Fruit fly (Drosophila melanogaster) whole organism, embryonic: Measurements from ENCODE around the gene mora.
A peak's percentile ranks its signal among the peaks of the same experiment; 100 is the strongest.

ENCODE experiments used
- Antp ChIP-seq: fragments of 200-800 bp; sonication (Bioruptor generic); optimal IDR thresholded peaks from 3 replicates; lab custom pipeline; 2016; ENCODE audit warnings: missing biosample characterization, missing genetic modification characterization
- Asciz ChIP-seq: fragments of 200-800 bp; sonication (Bioruptor generic); optimal IDR thresholded peaks from 2 replicates; lab custom pipeline; 2017; ENCODE audit warnings: missing biosample characterization, mild to moderate bottlenecking, missing genetic modification characterization, missing genetic modification reagents
- B-H1 ChIP-seq: fragments of 200-800 bp; sonication (Bioruptor generic); IDR thresholded peaks from 3 replicates; pipeline ENCODE4 v1.3.6; 2022; ENCODE audit warnings: missing biosample characterization, missing genetic modification characterization
- CG10431 ChIP-seq: fragments of 200-800 bp; sonication (Bioruptor generic); optimal IDR thresholded peaks from 3 replicates; lab custom pipeline; 2018; ENCODE audit warnings: missing biosample characterization, mild to moderate bottlenecking, missing genetic modification characterization
- CG10979 ChIP-seq: fragments of 200-800 bp; sonication (Bioruptor generic); optimal IDR thresholded peaks from 2 replicates; lab custom pipeline; 2018; ENCODE audit warnings: missing biosample characterization, mild to moderate bottlenecking, missing genetic modification characterization, moderate library complexity
- CG12104 ChIP-seq: fragments of 200-800 bp; sonication (Bioruptor generic); optimal IDR thresholded peaks from 3 replicates; lab custom pipeline; 2016; ENCODE audit warnings: missing biosample characterization, missing genetic modification characterization
- CG12219 ChIP-seq: fragments of 200-800 bp; sonication (Bioruptor generic); optimal IDR thresholded peaks from 3 replicates; lab custom pipeline; 2018; ENCODE audit warnings: missing biosample characterization, mild to moderate bottlenecking, missing genetic modification characterization
- CG13894 ChIP-seq: fragments of 200-800 bp; sonication (Bioruptor generic); optimal IDR thresholded peaks from 3 replicates; lab custom pipeline; 2018; ENCODE audit warnings: missing biosample characterization, mild to moderate bottlenecking, missing genetic modification characterization, moderate library complexity
- CG1529 ChIP-seq: fragments of 200-800 bp; sonication (Bioruptor generic); optimal IDR thresholded peaks from 3 replicates; lab custom pipeline; 2018; ENCODE audit warnings: missing biosample characterization, missing genetic modification characterization
- CG16779 ChIP-seq: fragments of 200-800 bp; sonication (Bioruptor generic); IDR thresholded peaks from 2 replicates; pipeline ENCODE4 v1.3.6; 2022; ENCODE audit warnings: missing biosample characterization, missing genetic modification characterization
- CG1792 ChIP-seq: fragments of 200-800 bp; sonication (Bioruptor generic); optimal IDR thresholded peaks from 2 replicates; lab custom pipeline; 2016; ENCODE audit warnings: missing biosample characterization, missing genetic modification characterization
- CG2202 ChIP-seq: fragments of 200-800 bp; sonication (Bioruptor generic); optimal IDR thresholded peaks from 2 replicates; lab custom pipeline; 2018; ENCODE audit warnings: missing biosample characterization, mild to moderate bottlenecking, missing genetic modification characterization
- CG3281 ChIP-seq: fragments of 200-800 bp; sonication (Bioruptor generic); optimal IDR thresholded peaks from 3 replicates; lab custom pipeline; 2017; ENCODE audit warnings: missing biosample characterization, mild to moderate bottlenecking, missing genetic modification characterization
- CG4360 ChIP-seq: fragments of 200-800 bp; sonication (Bioruptor generic); IDR thresholded peaks from 2 replicates; pipeline ENCODE4 v1.3.6; 2022; ENCODE audit warnings: missing biosample characterization, missing genetic modification characterization
- CG6854 ChIP-seq: fragments of 200-800 bp; sonication (Bioruptor generic); optimal IDR thresholded peaks from 3 replicates; lab custom pipeline; 2017; ENCODE audit warnings: missing biosample characterization, mild to moderate bottlenecking, missing genetic modification characterization
- CG7928 ChIP-seq: fragments of 200-800 bp; sonication (Bioruptor generic); optimal IDR thresholded peaks from 2 replicates; lab custom pipeline; 2017; ENCODE audit warnings: missing biosample characterization, mild to moderate bottlenecking, missing genetic modification characterization
- CG7963 ChIP-seq: fragments of 200-800 bp; sonication (Bioruptor generic); IDR thresholded peaks from 3 replicates; pipeline ENCODE4 v1.3.6; 2022; ENCODE audit warnings: missing biosample characterization, missing genetic modification characterization; ENCODE audit not compliant: partially characterized antibody
- CG8478 ChIP-seq: fragments of >200 bp; optimal IDR thresholded peaks from 2 replicates; lab custom pipeline; 2018
- CG9817 ChIP-seq: fragments of 200-800 bp; sonication (Bioruptor generic); optimal IDR thresholded peaks from 2 replicates; lab custom pipeline; 2018; ENCODE audit warnings: missing biosample characterization, mild to moderate bottlenecking, missing genetic modification characterization, moderate library complexity
- D19A ChIP-seq: fragments of 200-800 bp; optimal IDR thresholded peaks from 3 replicates; lab custom pipeline; 2019; ENCODE audit warnings: missing biosample characterization, mild to moderate bottlenecking, missing genetic modification characterization, moderate library complexity
- Dip2 ChIP-seq: fragments of 200-800 bp; sonication (Bioruptor generic); IDR thresholded peaks from 2 replicates; pipeline ENCODE4 v1.3.6; 2022; ENCODE audit warnings: missing biosample characterization, missing genetic modification characterization
- Doc2 ChIP-seq: fragments of 200-800 bp; sonication (Bioruptor generic); IDR thresholded peaks from 2 replicates; pipeline ENCODE4 v1.3.6; 2022; ENCODE audit warnings: missing biosample characterization, missing genetic modification characterization
- E2f2 ChIP-seq: fragments of 200-800 bp; sonication (Bioruptor generic); IDR thresholded peaks from 2 replicates; pipeline ENCODE4 v1.3.6; 2022; ENCODE audit warnings: missing biosample characterization, missing genetic modification characterization
- Ets65A ChIP-seq: fragments of 200-800 bp; sonication (Bioruptor generic); peaks from one replicate; lab custom pipeline; 2016; ENCODE audit warnings: missing biosample characterization, missing genetic modification characterization
- Hr51 ChIP-seq, 2 experiments: fragments of 200-800 bp; sonication (Bioruptor generic); optimal IDR thresholded peaks; 2 replicates in 1 of 2; 3 replicates in 1 of 2; lab custom pipeline; 2016 to 2018; ENCODE audit warnings: missing biosample characterization in 2 of 2, missing genetic modification characterization in 2 of 2, mild to moderate bottlenecking in 1 of 2, moderate library complexity in 1 of 2
- Lhr ChIP-seq: fragments of 200-800 bp; sonication (Bioruptor generic); optimal IDR thresholded peaks from 3 replicates; lab custom pipeline; 2017; ENCODE audit warnings: mild to moderate bottlenecking, missing biosample characterization, missing genetic modification reagents, missing genetic modification characterization
- MESR4 ChIP-seq: fragments of 200-800 bp; sonication (Bioruptor generic); optimal IDR thresholded peaks from 2 replicates; lab custom pipeline; 2018; ENCODE audit warnings: missing biosample characterization, mild to moderate bottlenecking, missing genetic modification characterization, moderate library complexity
- Nf-YC ChIP-seq: fragments of 200-800 bp; optimal IDR thresholded peaks from 3 replicates; lab custom pipeline; 2019; ENCODE audit warnings: missing biosample characterization, mild to moderate bottlenecking, missing genetic modification characterization, moderate library complexity
- Xbp1 ChIP-seq: fragments of 200-800 bp; sonication (Bioruptor generic); optimal IDR thresholded peaks from 3 replicates; lab custom pipeline; 2016; ENCODE audit warnings: missing biosample characterization, mild to moderate bottlenecking, missing genetic modification characterization
- Xrp1 ChIP-seq: fragments of 200-800 bp; sonication (Bioruptor generic); IDR thresholded peaks from 2 replicates; pipeline ENCODE4 v1.3.6; 2022; ENCODE audit warnings: missing biosample characterization, missing genetic modification characterization
- ase ChIP-seq: fragments of 200-800 bp; sonication (Bioruptor generic); IDR thresholded peaks from 3 replicates; pipeline ENCODE4 v1.3.6; 2022; ENCODE audit warnings: missing biosample characterization, missing genetic modification characterization
- bab2 ChIP-seq: fragments of 200-800 bp; sonication (Bioruptor generic); optimal IDR thresholded peaks from 2 replicates; lab custom pipeline; 2016; ENCODE audit warnings: missing biosample characterization, missing genetic modification characterization
- bigmax ChIP-seq: fragments of 200-800 bp; sonication (Bioruptor generic); optimal IDR thresholded peaks from 2 replicates; lab custom pipeline; 2018; ENCODE audit warnings: missing biosample characterization, mild to moderate bottlenecking, missing genetic modification characterization
- da ChIP-seq: fragments of 200-800 bp; sonication (Bioruptor generic); optimal IDR thresholded peaks from 2 replicates; lab custom pipeline; 2016; ENCODE audit warnings: missing biosample characterization, missing genetic modification characterization
- dimm ChIP-seq: fragments of 200-800 bp; sonication (Bioruptor generic); IDR thresholded peaks from 2 replicates; pipeline ENCODE4 v1.3.6; 2022; ENCODE audit warnings: missing biosample characterization, missing genetic modification characterization
- ewg ChIP-seq: fragments of 200-800 bp; sonication (Bioruptor generic); optimal IDR thresholded peaks from 3 replicates; lab custom pipeline; 2017; ENCODE audit warnings: mild to moderate bottlenecking, missing biosample characterization, missing genetic modification reagents, missing genetic modification characterization
- exex ChIP-seq: fragments of 200-800 bp; sonication (Bioruptor generic); optimal IDR thresholded peaks from 4 replicates; lab custom pipeline; 2018; ENCODE audit warnings: missing biosample characterization, mild to moderate bottlenecking, missing genetic modification characterization, moderate library complexity
- fu2 ChIP-seq: fragments of 200-800 bp; sonication (Bioruptor generic); optimal IDR thresholded peaks from 2 replicates; lab custom pipeline; 2016; ENCODE audit warnings: missing biosample characterization, missing genetic modification characterization
- gem ChIP-seq: fragments of 200-800 bp; sonication (Bioruptor generic); optimal IDR thresholded peaks from 2 replicates; lab custom pipeline; 2019; ENCODE audit warnings: missing biosample characterization, mild to moderate bottlenecking, missing genetic modification characterization, moderate library complexity
- grau ChIP-seq: fragments of 200-800 bp; optimal IDR thresholded peaks from 3 replicates; lab custom pipeline; 2019; ENCODE audit warnings: missing biosample characterization, mild to moderate bottlenecking, missing genetic modification characterization, moderate library complexity
- her ChIP-seq: fragments of 200-800 bp; sonication (Bioruptor generic); optimal IDR thresholded peaks from 2 replicates; lab custom pipeline; 2016; ENCODE audit warnings: missing biosample characterization, missing genetic modification characterization
- jumu ChIP-seq: fragments of 200-800 bp; sonication (Bioruptor generic); optimal IDR thresholded peaks from 3 replicates; lab custom pipeline; 2016; ENCODE audit warnings: missing biosample characterization, missing genetic modification characterization
- mirr ChIP-seq: fragments of 200-800 bp; sonication (Bioruptor generic); optimal IDR thresholded peaks from 3 replicates; lab custom pipeline; 2018; ENCODE audit warnings: missing biosample characterization, mild to moderate bottlenecking, missing genetic modification characterization
- onecut ChIP-seq: fragments of 200-800 bp; sonication (Bioruptor generic); IDR thresholded peaks from 2 replicates; pipeline ENCODE4 v1.3.6; 2022; ENCODE audit warnings: missing biosample characterization, missing genetic modification characterization
- otp ChIP-seq: fragments of 200-800 bp; sonication (Bioruptor generic); IDR thresholded peaks from 3 replicates; pipeline ENCODE4, ENCODE4 v1.3.6; 2022; ENCODE audit warnings: missing biosample characterization, missing genetic modification characterization
- pnt ChIP-seq: fragments of 200-800 bp; sonication (Bioruptor generic); optimal IDR thresholded peaks from 3 replicates; lab custom pipeline; 2016; ENCODE audit warnings: missing biosample characterization, missing genetic modification characterization
- prd ChIP-seq, 3 experiments: fragments of >200 bp in 2 of 3; fragments of 200-800 bp in 1 of 3; sonication (Bioruptor generic) in 1 of 3; optimal IDR thresholded peaks in 2 of 3; IDR thresholded peaks in 1 of 3; 2 replicates in 2 of 3; 3 replicates in 1 of 3; pipeline versions ENCODE4 v1.3.6 to Lab custom; 2017 to 2022; ENCODE audit warnings: missing biosample characterization in 1 of 3, missing genetic modification characterization in 1 of 3
- run ChIP-seq: fragments of 200-800 bp; sonication (Bioruptor generic); optimal IDR thresholded peaks from 3 replicates; lab custom pipeline; 2018; ENCODE audit warnings: missing biosample characterization, mild to moderate bottlenecking, missing genetic modification characterization
- sim ChIP-seq: fragments of 200-800 bp; sonication (Bioruptor generic); IDR thresholded peaks from 2 replicates; pipeline ENCODE4 v1.3.6; 2022; ENCODE audit warnings: missing biosample characterization, missing genetic modification characterization
- stc ChIP-seq: fragments of 200-800 bp; sonication (Bioruptor generic); IDR thresholded peaks from 2 replicates; pipeline ENCODE4 v1.3.6; 2022; ENCODE audit warnings: missing biosample characterization, missing genetic modification characterization
- tgo ChIP-seq: fragments of 200-800 bp; sonication (Bioruptor generic); IDR thresholded peaks from 3 replicates; pipeline ENCODE4 v1.3.6; 2022; ENCODE audit warnings: missing biosample characterization, missing genetic modification characterization
- ttk ChIP-seq: fragments of 200-800 bp; sonication (Bioruptor generic); IDR thresholded peaks from 2 replicates; pipeline ENCODE4 v2.1.2; 2022; ENCODE audit warnings: missing biosample characterization, missing genetic modification characterization

Gene mora

DNA sequence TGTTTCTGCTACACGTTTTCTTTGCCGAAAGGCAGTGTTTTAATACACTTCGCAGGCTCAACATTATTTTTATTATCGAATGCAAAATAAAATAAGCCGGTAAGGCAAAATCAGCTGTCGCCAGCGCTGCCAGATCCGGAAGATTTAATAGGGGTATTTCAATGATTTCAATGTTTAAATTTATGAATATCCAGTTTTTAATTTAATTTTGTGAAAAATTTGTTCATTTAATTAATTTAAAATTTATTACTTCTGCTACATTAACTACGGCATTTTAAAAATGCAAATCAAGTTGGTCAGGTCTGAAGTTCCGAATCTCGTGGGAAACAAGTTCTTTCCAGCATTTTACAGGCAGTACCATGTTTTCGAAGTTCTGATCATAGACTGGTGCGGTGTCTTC is 37.3 kb upstream of the mora start, which contains the start of gene Slimp (continued):
- TF ChIP-seq run (tag; lab: Kevin White, UChicago), result no peak
- TF ChIP-seq gem (tag; lab: Kevin White, UChicago), result peak; percentile 49
- TF ChIP-seq fu2 (GFP tag; lab: Kevin White, UChicago), result no peak
- no peak for TF ChIP-seq Antp
- TF ChIP-seq CG1529 (GFP tag; lab: Kevin White, UChicago), result no peak
- no peak for TF ChIP-seq Lhr (GFP tag; lab: Kevin White, UChicago)
- no peak for TF ChIP-seq otp
- TF ChIP-seq Nf-YC (tag; lab: Kevin White, UChicago), result no peak
- TF ChIP-seq prd (optimal IDR thresholded peaks at IDR 0.05; lab: Kevin White, UChicago), result no peak
- no peak for TF ChIP-seq prd (GFP tag; IDR thresholded peaks at IDR 0.05; lab: Robert Waterston, UW)
- peak in 1 of 2 experiments; percentile 26 for TF ChIP-seq Hr51 (GFP tag; optimal IDR thresholded peaks at IDR 0.05; lab: Kevin White, UChicago)
- peak; percentile 18 for TF ChIP-seq CG10979 (tag; lab: Kevin White, UChicago)
- peak; percentile 37; the same call in 1 of the 2 replicates for TF ChIP-seq E2f2 (GFP tag; lab: Robert Waterston, UW)
- no peak for TF ChIP-seq CG6854
- no peak for TF ChIP-seq pnt (GFP tag; lab: Kevin White, UChicago)
- peak; percentile 5 for TF ChIP-seq Xbp1
- TF ChIP-seq ewg (GFP tag; lab: Kevin White, UChicago), result no peak
- no peak for TF ChIP-seq mirr (GFP tag; lab: Kevin White, UChicago)
- TF ChIP-seq CG16779 (GFP tag; lab: Robert Waterston, UW), result no peak
- no peak for TF ChIP-seq Doc2 (GFP tag; lab: Robert Waterston, UW)
- TF ChIP-seq Xrp1 (GFP tag; lab: Robert Waterston, UW), result no peak; the same call in 1 of the 2 replicates
- TF ChIP-seq CG13894, result no peak
- no peak for TF ChIP-seq Asciz
- peak; percentile 40 for TF ChIP-seq grau (tag; lab: Kevin White, UChicago)
- TF ChIP-seq CG7928 (GFP tag; lab: Kevin White, UChicago), result no peak
- TF ChIP-seq CG3281 (GFP tag; lab: Kevin White, UChicago), result peak; percentile 6
- no peak for TF ChIP-seq CG1792 (GFP tag; lab: Kevin White, UChicago)
- TF ChIP-seq onecut, result no peak
- TF ChIP-seq ase (GFP tag; lab: Robert Waterston, UW), result no peak
- no peak for TF ChIP-seq CG10431 (GFP tag; lab: Kevin White, UChicago)
- TF ChIP-seq CG7963, result no peak
- peak; percentile 14 for TF ChIP-seq CG9817
- no peak for TF ChIP-seq jumu (GFP tag; lab: Kevin White, UChicago)
- no peak for TF ChIP-seq Dip2 (GFP tag; lab: Robert Waterston, UW)
- TF ChIP-seq MESR4, result no peak
- TF ChIP-seq dimm (GFP tag; lab: Robert Waterston, UW), result no peak
- no peak for TF ChIP-seq B-H1 (GFP tag; lab: Robert Waterston, UW)
- peak; percentile 48 for TF ChIP-seq D19A (tag; lab: Kevin White, UChicago)
- TF ChIP-seq CG12104 (GFP tag; lab: Kevin White, UChicago), result no peak
- no peak for TF ChIP-seq her (GFP tag; lab: Kevin White, UChicago)
- no peak for TF ChIP-seq CG4360
- TF ChIP-seq CG2202, result no peak
- no peak for TF ChIP-seq exex
- no peak for TF ChIP-seq da (GFP tag; lab: Kevin White, UChicago)
- TF ChIP-seq stc (GFP tag; lab: Robert Waterston, UW), result no peak
- TF ChIP-seq Ets65A (GFP tag; lab: Kevin White, UChicago), result peak; percentile 78
- TF ChIP-seq bigmax (GFP tag; lab: Kevin White, UChicago), result no peak
- TF ChIP-seq ttk (GFP tag; lab: Robert Waterston, UW), result no peak
- no peak for TF ChIP-seq sim (GFP tag; lab: Robert Waterston, UW)
- no peak for TF ChIP-seq tgo
- no peak for TF ChIP-seq CG8478 (lab: Kevin White, UChicago)
- TF ChIP-seq CG12219 (GFP tag; lab: Kevin White, UChicago), result no peak
- no peak for TF ChIP-seq bab2 (GFP tag; lab: Kevin White, UChicago)
